Fruit fly (Drosophila melanogaster): ENCODE results near the gene CG42393.

CG42393 gene

DNA sequence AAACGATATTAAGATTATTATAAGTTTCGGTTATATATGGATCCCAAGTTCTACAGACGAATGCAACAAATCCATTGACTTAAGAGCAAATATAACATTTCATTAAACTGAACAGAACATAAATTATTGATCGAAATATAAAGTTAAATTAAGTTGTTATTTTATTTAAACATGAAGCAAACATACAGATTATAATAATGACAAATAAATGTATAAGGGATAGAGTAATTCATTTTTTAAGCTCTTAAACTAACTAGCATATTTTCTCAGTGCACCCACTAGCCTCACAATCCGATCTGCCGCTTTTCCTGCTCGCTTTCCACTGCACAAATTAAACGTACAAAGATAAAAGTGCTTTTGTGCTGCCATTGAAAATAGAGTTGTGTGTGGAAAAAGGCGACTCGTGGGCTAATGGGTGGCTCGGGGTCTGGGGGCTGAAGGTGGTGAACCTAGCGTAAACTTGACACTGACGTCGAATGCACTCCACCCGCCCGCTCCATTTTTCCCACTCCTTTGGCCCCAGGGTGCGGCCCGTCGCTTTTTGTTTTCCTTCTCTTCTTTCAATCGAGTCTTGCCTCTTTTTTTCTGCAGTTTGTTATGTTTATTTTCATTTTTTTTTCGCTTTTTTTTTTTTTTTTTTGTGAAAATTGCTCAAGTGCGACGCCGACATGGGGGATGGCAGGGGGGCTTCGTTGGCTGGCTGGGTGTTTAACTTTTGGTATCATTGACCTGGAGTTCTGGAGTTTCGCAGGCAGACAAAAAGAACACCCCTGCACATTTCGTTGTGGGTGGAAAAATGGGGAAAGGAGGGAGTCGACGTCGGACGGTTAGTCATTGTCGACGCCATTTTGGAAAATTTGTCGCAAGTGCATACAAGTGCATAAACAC is 37.3 kb downstream of the CG42393 start (continued):
- TF ChIP-seq salr (GFP tag; optimal IDR thresholded peaks at IDR 0.05) (peak; percentile 13 to 87), CG6163 (GFP tag; IDR thresholded peaks at IDR 0.05) (peak; percentile 88), Eip93F (GFP tag; optimal IDR thresholded peaks at IDR 0.05) (no peak), CG11294 (GFP tag; IDR thresholded peaks at IDR 0.05) (no peak), CG11902 (GFP tag; optimal IDR thresholded peaks at IDR 0.05) (no peak), eg (GFP tag; IDR thresholded peaks at IDR 0.05) (peak; percentile 80), CG3032 (tag; optimal IDR thresholded peaks at IDR 0.05) (peak; percentile 78), Blimp-1 (GFP tag; optimal IDR thresholded peaks at IDR 0.05) (no peak), CG16779 (tag; optimal IDR thresholded peaks at IDR 0.05) (peak; percentile 87), Ets21C (GFP tag; optimal IDR thresholded peaks at IDR 0.05) (no peak), CG8632 (GFP tag; optimal IDR thresholded peaks at IDR 0.05) (peak; percentile 27), CG8119 (GFP tag; IDR thresholded peaks at IDR 0.05) (peak; percentile 82), CG4318 (GFP tag; optimal IDR thresholded peaks at IDR 0.05) (peak; percentile 82), dac (GFP tag; optimal IDR thresholded peaks at IDR 0.05) (peak; percentile 55), svp (GFP tag) (peak; percentile 51), Smox (GFP tag; optimal IDR thresholded peaks at IDR 0.05) (no peak), Hr39 (GFP tag; optimal IDR thresholded peaks at IDR 0.05) (no peak), net (GFP tag; optimal IDR thresholded peaks at IDR 0.05) (peak; percentile 59), spab (GFP tag; optimal IDR thresholded peaks at IDR 0.05) (peak; percentile 75), fkh (GFP tag; optimal IDR thresholded peaks at IDR 0.05) (no peak), CG7368 (GFP tag; optimal IDR thresholded peaks at IDR 0.05) (peak; percentile 62), Sox14 (GFP tag; optimal IDR thresholded peaks at IDR 0.05) (peak; percentile 43), CG3919 (GFP tag; optimal IDR thresholded peaks at IDR 0.05) (peak; percentile 71), Ets96B (tag; optimal IDR thresholded peaks at IDR 0.05) (peak; percentile 79), CG6808 (GFP tag; optimal IDR thresholded peaks at IDR 0.05) (peak; percentile 87), CG6854 (GFP tag; optimal IDR thresholded peaks at IDR 0.05) (peak; percentile 53), CG11762 (GFP tag; optimal IDR thresholded peaks at IDR 0.05; ENCODE audit: insufficient read depth) (peak; percentile 67)

DNA sequence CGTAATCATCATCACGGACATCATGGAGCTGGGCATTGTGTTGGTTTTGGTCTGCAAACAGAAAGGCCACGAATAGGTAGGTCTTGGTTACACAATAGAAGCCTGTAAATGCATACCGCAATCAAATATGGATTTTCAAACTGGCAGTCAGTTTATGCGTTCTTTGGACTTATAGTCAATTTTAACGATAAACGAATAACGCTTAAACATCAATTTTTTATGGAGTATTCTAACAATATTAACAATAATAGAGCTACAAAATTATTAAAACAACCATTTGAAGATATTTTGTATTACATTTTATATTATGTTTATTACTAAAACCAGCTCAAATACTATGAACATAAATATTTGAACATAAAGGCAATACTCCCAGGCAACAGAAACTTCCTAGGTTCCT is 39.0 kb downstream of the CG42393 start:
- TF ChIP-seq achi (GFP tag; optimal IDR thresholded peaks at IDR 0.05) (no peak), CG32006 (GFP tag; optimal IDR thresholded peaks at IDR 0.05) (no peak), Sox102F (GFP tag; optimal IDR thresholded peaks at IDR 0.05) (no peak), Sox14 (GFP tag; optimal IDR thresholded peaks at IDR 0.05) (no peak), Met (GFP tag; optimal IDR thresholded peaks at IDR 0.05) (no peak), CG16779 (tag; optimal IDR thresholded peaks at IDR 0.05) (no peak), Lpt (GFP tag; optimal IDR thresholded peaks at IDR 0.05) (no peak), CG11902 (GFP tag; optimal IDR thresholded peaks at IDR 0.05) (no peak), CG1621 (tag; optimal IDR thresholded peaks at IDR 0.05) (no peak), acj6 (GFP tag; optimal IDR thresholded peaks at IDR 0.05) (peak; percentile 3), Eip78C (GFP tag) (peak; percentile 70), svp (GFP tag) (peak; percentile 11), OdsH (GFP tag; optimal IDR thresholded peaks at IDR 0.05) (no peak), spab (GFP tag; optimal IDR thresholded peaks at IDR 0.05) (peak; percentile 14), net (GFP tag; optimal IDR thresholded peaks at IDR 0.05) (no peak), vri (GFP tag; optimal IDR thresholded peaks at IDR 0.05) (no peak), topi (GFP tag; optimal IDR thresholded peaks at IDR 0.05) (no peak), Sox15 (GFP tag; optimal IDR thresholded peaks at IDR 0.05) (no peak), fd59A (GFP tag; optimal IDR thresholded peaks at IDR 0.05) (peak; percentile 11), CG6808 (GFP tag; optimal IDR thresholded peaks at IDR 0.05) (peak; percentile 28), CG6276 (GFP tag; optimal IDR thresholded peaks at IDR 0.05) (no peak), CG34406 (GFP tag; optimal IDR thresholded peaks at IDR 0.05) (no peak), esn (GFP tag; optimal IDR thresholded peaks at IDR 0.05) (no peak), salr (GFP tag; optimal IDR thresholded peaks at IDR 0.05) (peak in 1 of 2 experiments; percentile 53), lz (GFP tag; optimal IDR thresholded peaks at IDR 0.05) (no peak), dsx (GFP tag; optimal IDR thresholded peaks at IDR 0.05; ENCODE audit: poor library complexity, severe bottlenecking) (no peak), dac (GFP tag; optimal IDR thresholded peaks at IDR 0.05) (no peak), CG9139 (GFP tag; optimal IDR thresholded peaks at IDR 0.05) (no peak), Eip93F (GFP tag; optimal IDR thresholded peaks at IDR 0.05) (no peak), Ets21C (GFP tag; optimal IDR thresholded peaks at IDR 0.05) (no peak), CG11294 (GFP tag; IDR thresholded peaks at IDR 0.05) (no peak), Hr4 (GFP tag; optimal IDR thresholded peaks at IDR 0.05) (no peak), CG3919 (GFP tag; optimal IDR thresholded peaks at IDR 0.05) (peak; percentile 17), Gug (GFP tag; IDR thresholded peaks at IDR 0.05) (no peak)

Data from whole organism, prepupa.